Fruit fly (Drosophila melanogaster) whole organism, wandering third instar larva: ENCODE measurements around the gene CG9667.

Experiments used
- Abd-B ChIP-seq: fragments of >200 bp; optimal IDR thresholded peaks from 2 replicates; lab custom pipeline; 2017; ENCODE audit warnings: missing biosample characterization, missing genetic modification characterization
- CG32264 ChIP-seq: fragments of 200-800 bp; sonication (Bioruptor generic); optimal IDR thresholded peaks from 2 replicates; lab custom pipeline; 2016; ENCODE audit warnings: missing biosample characterization, missing genetic modification characterization
- CG9705 ChIP-seq: fragments of 200-800 bp; sonication (Bioruptor generic); optimal IDR thresholded peaks from 2 replicates; lab custom pipeline; 2018; ENCODE audit warnings: missing biosample characterization, mild to moderate bottlenecking, missing genetic modification characterization
- CrebA ChIP-seq: fragments of 200-800 bp; sonication (Bioruptor generic); optimal IDR thresholded peaks from 2 replicates; lab custom pipeline; 2016; ENCODE audit warnings: missing biosample characterization, mild to moderate bottlenecking, missing genetic modification characterization, borderline replicate concordance
- Dfd ChIP-seq: fragments of >200 bp; optimal IDR thresholded peaks from 2 replicates; lab custom pipeline; 2017; ENCODE audit warnings: missing biosample characterization, missing genetic modification characterization
- Dif ChIP-seq: fragments of 200-275, 200-300 bp; sonication (Bioruptor generic); optimal IDR thresholded peaks from 2 replicates; lab custom pipeline; 2018; ENCODE audit warnings: missing biosample characterization, missing genetic modification characterization; ENCODE audit not compliant: partially characterized antibody
- GATAd ChIP-seq: sonication (Bioruptor generic); optimal IDR thresholded peaks from 2 replicates; lab custom pipeline; 2016; ENCODE audit warnings: missing biosample characterization, missing genetic modification characterization
- HLH106 ChIP-seq: fragments of 200-800 bp; optimal IDR thresholded peaks from 3 replicates; lab custom pipeline; 2019; ENCODE audit warnings: missing biosample characterization, mild to moderate bottlenecking, missing genetic modification characterization, moderate library complexity
- Hnf4 ChIP-seq: fragments of 200-800 bp; sonication (Bioruptor generic); optimal IDR thresholded peaks from 2 replicates; lab custom pipeline; 2016; ENCODE audit warnings: missing biosample characterization, mild to moderate bottlenecking, missing genetic modification characterization
- Hr78 ChIP-seq: fragments of >200 bp; optimal IDR thresholded peaks from 2 replicates; lab custom pipeline; 2017; ENCODE audit warnings: missing biosample characterization, missing genetic modification characterization
- Hr83 ChIP-seq: fragments of 200-300 bp; sonication (Bioruptor generic); optimal IDR thresholded peaks from 2 replicates; lab custom pipeline; 2016; ENCODE audit warnings: missing biosample characterization, mild to moderate bottlenecking, missing genetic modification characterization, moderate library complexity; ENCODE audit not compliant: poor library complexity, severe bottlenecking
- Jra ChIP-seq: sonication (Bioruptor generic); optimal IDR thresholded peaks from 2 replicates; lab custom pipeline; 2016; ENCODE audit warnings: missing biosample characterization, missing genetic modification characterization
- Mio ChIP-seq: sonication (Bioruptor generic); optimal IDR thresholded peaks from 2 replicates; lab custom pipeline; 2016; ENCODE audit warnings: missing biosample characterization, missing genetic modification characterization
- Myc ChIP-seq: fragments of >200 bp; optimal IDR thresholded peaks from 2 replicates; lab custom pipeline; 2017
- N ChIP-seq: fragments of >200 bp; optimal IDR thresholded peaks from 2 replicates; lab custom pipeline; 2018; ENCODE audit warnings: missing biosample characterization, missing external identifiers, missing genetic modification characterization
- OdsH ChIP-seq: fragments of 200-800 bp; sonication (Bioruptor generic); optimal IDR thresholded peaks from 2 replicates; lab custom pipeline; 2016; ENCODE audit warnings: missing biosample characterization, mild to moderate bottlenecking, missing genetic modification characterization
- Rel ChIP-seq, 2 experiments: fragments of 200-800 bp; sonication (Bioruptor generic) in 1 of 2; optimal IDR thresholded peaks; 2 replicates in 1 of 2; 3 replicates in 1 of 2; lab custom pipeline; 2016 to 2019; ENCODE audit warnings: mild to moderate bottlenecking in 2 of 2, missing biosample characterization in 2 of 2, missing genetic modification characterization in 2 of 2, moderate library complexity in 1 of 2
- Sp1 ChIP-seq: fragments of 200-800 bp; sonication (Bioruptor generic); optimal IDR thresholded peaks from 3 replicates; lab custom pipeline; 2019; ENCODE audit warnings: missing biosample characterization, mild to moderate bottlenecking, missing genetic modification characterization, moderate library complexity
- Vsx2 ChIP-seq: fragments of 200-300, 225-300 bp; sonication (Bioruptor generic); optimal IDR thresholded peaks from 2 replicates; lab custom pipeline; 2018; ENCODE audit warnings: missing biosample characterization, missing genetic modification characterization; ENCODE audit not compliant: partially characterized antibody
- br ChIP-seq: fragments of 200-800 bp; sonication (Bioruptor generic); optimal IDR thresholded peaks from 2 replicates; lab custom pipeline; 2016; ENCODE audit warnings: missing biosample characterization, missing genetic modification characterization
- brk ChIP-seq: fragments of 200-800 bp; sonication (Bioruptor generic); optimal IDR thresholded peaks from 2 replicates; lab custom pipeline; 2016; ENCODE audit warnings: missing biosample characterization, mild to moderate bottlenecking, missing genetic modification characterization
- dl ChIP-seq, 2 experiments: fragments of 175-275, 200-275 bp in 1 of 2; fragments of 200-275 bp in 1 of 2; sonication (Bioruptor generic); optimal IDR thresholded peaks; lab custom pipeline; 2018; ENCODE audit warnings: mild to moderate bottlenecking in 2 of 2, missing biosample characterization in 2 of 2, missing genetic modification characterization in 2 of 2, moderate library complexity in 2 of 2; ENCODE audit not compliant: partially characterized antibody in 2 of 2, insufficient read depth in 1 of 2
- dmrt93B ChIP-seq: fragments of 200-800 bp; sonication (Bioruptor generic); optimal IDR thresholded peaks from 2 replicates; lab custom pipeline; 2018; ENCODE audit warnings: missing biosample characterization, mild to moderate bottlenecking, missing genetic modification characterization
- dsf ChIP-seq: sonication (Bioruptor generic); optimal IDR thresholded peaks from 2 replicates; lab custom pipeline; 2016; ENCODE audit warnings: missing biosample characterization, missing genetic modification characterization, borderline replicate concordance
- ey ChIP-seq: fragments of 200-800 bp; sonication (Bioruptor generic); optimal IDR thresholded peaks from 2 replicates; lab custom pipeline; 2016; ENCODE audit warnings: missing biosample characterization, missing genetic modification characterization
- foxo ChIP-seq, 2 experiments: fragments of 200-800 bp; sonication (Bioruptor generic); optimal IDR thresholded peaks; 2 replicates in 1 of 2; 3 replicates in 1 of 2; lab custom pipeline; 2016 to 2017; ENCODE audit warnings: missing biosample characterization in 2 of 2, missing genetic modification characterization in 2 of 2
- fru ChIP-seq: fragments of 200-800 bp; sonication (Bioruptor generic); optimal IDR thresholded peaks from 3 replicates; lab custom pipeline; 2016; ENCODE audit warnings: missing biosample characterization, mild to moderate bottlenecking, missing genetic modification characterization
- h ChIP-seq: fragments of 200-800 bp; sonication (Bioruptor generic); optimal IDR thresholded peaks from 3 replicates; lab custom pipeline; 2016; ENCODE audit warnings: missing biosample characterization, mild to moderate bottlenecking, missing genetic modification characterization
- jim ChIP-seq: fragments of 175-275, 200-325 bp; sonication (Bioruptor generic); optimal IDR thresholded peaks from 2 replicates; lab custom pipeline; 2016; ENCODE audit warnings: missing biosample characterization, mild to moderate bottlenecking, missing genetic modification characterization
- lola ChIP-seq: fragments of >200 bp; optimal IDR thresholded peaks from 2 replicates; lab custom pipeline; 2017; ENCODE audit warnings: missing biosample characterization, missing genetic modification characterization
- pan ChIP-seq: fragments of >200 bp; optimal IDR thresholded peaks from 2 replicates; lab custom pipeline; 2017
- psq ChIP-seq: fragments of 200-800 bp; sonication (Bioruptor generic); optimal IDR thresholded peaks from 3 replicates; lab custom pipeline; 2017; ENCODE audit warnings: missing biosample characterization, mild to moderate bottlenecking, missing genetic modification characterization, moderate library complexity
- rgr ChIP-seq: fragments of 200-800 bp; sonication (Bioruptor generic); optimal IDR thresholded peaks from 3 replicates; lab custom pipeline; 2016; ENCODE audit warnings: missing biosample characterization, mild to moderate bottlenecking, missing genetic modification characterization
- sage ChIP-seq: fragments of 200-800 bp; sonication (Bioruptor generic); optimal IDR thresholded peaks from 2 replicates; lab custom pipeline; 2016; ENCODE audit warnings: missing biosample characterization, mild to moderate bottlenecking, missing genetic modification characterization
- sv ChIP-seq: fragments of 200-800 bp; sonication (Bioruptor generic); optimal IDR thresholded peaks from 3 replicates; lab custom pipeline; 2016; ENCODE audit warnings: missing biosample characterization, missing genetic modification characterization
- tai ChIP-seq: sonication (Bioruptor generic); optimal IDR thresholded peaks from 2 replicates; lab custom pipeline; 2016; ENCODE audit warnings: missing biosample characterization, missing genetic modification characterization
- usp ChIP-seq: fragments of >200 bp; optimal IDR thresholded peaks from 2 replicates; lab custom pipeline; 2017; ENCODE audit warnings: missing biosample characterization, missing genetic modification characterization
- woc ChIP-seq: sonication (Bioruptor generic); optimal IDR thresholded peaks from 2 replicates; lab custom pipeline; 2016; ENCODE audit warnings: missing biosample characterization, mild to moderate bottlenecking, missing genetic modification characterization

Gene CG9667

dm6 chr3R:8115205-8115604 lies 11.0 kb downstream of the CG9667 start:
- no peak for TF ChIP-seq N (GFP tag; lab: Kevin White, UChicago)
- peak; percentile 16 for TF ChIP-seq OdsH (GFP tag; lab: Kevin White, UChicago)
- peak; percentile 18 for TF ChIP-seq br (GFP tag; lab: Kevin White, UChicago)

dm6 chr3R:8113833-8114673 lies 12.1 kb downstream of the CG9667 start:
- TF ChIP-seq usp (GFP tag; lab: Kevin White, UChicago): no peak
- TF ChIP-seq foxo (GFP tag; optimal IDR thresholded peaks at IDR 0.05; lab: Kevin White, UChicago): peak; percentile 70 to 94
- no peak for TF ChIP-seq pan (lab: Kevin White, UChicago)
- TF ChIP-seq Hnf4 (GFP tag; lab: Kevin White, UChicago): peak; percentile 92
- no peak for TF ChIP-seq Vsx2
- peak; percentile 94 for TF ChIP-seq OdsH (GFP tag; lab: Kevin White, UChicago)
- TF ChIP-seq Myc: no peak
- no peak for TF ChIP-seq Dfd (GFP tag; lab: Kevin White, UChicago)
- peak; percentile 92 for TF ChIP-seq sage (GFP tag; lab: Kevin White, UChicago)
- TF ChIP-seq sv (GFP tag; lab: Kevin White, UChicago): peak; percentile 25
- peak; percentile 94 for TF ChIP-seq Jra (GFP tag; lab: Kevin White, UChicago)
- TF ChIP-seq lola (GFP tag; lab: Kevin White, UChicago): no peak
- TF ChIP-seq ey: peak; percentile 94
- TF ChIP-seq brk (GFP tag; lab: Kevin White, UChicago): peak; percentile 92
- TF ChIP-seq woc: peak; percentile 86
- TF ChIP-seq CG32264 (GFP tag; lab: Kevin White, UChicago): peak; percentile 82
- peak; percentile 84 for TF ChIP-seq HLH106 (tag; lab: Kevin White, UChicago)
- peak; percentile 47 for TF ChIP-seq CG9705 (GFP tag; lab: Kevin White, UChicago)
- TF ChIP-seq CrebA (GFP tag; lab: Kevin White, UChicago): no peak
- no peak for TF ChIP-seq Abd-B (GFP tag; lab: Kevin White, UChicago)
- TF ChIP-seq dl (GFP tag; optimal IDR thresholded peaks at IDR 0.05; lab: Kevin White, UChicago; ENCODE audit: insufficient read depth in 1 of 2, partially characterized antibody in 2 of 2): peak in 1 of 2 experiments; percentile 41
- TF ChIP-seq N (GFP tag; lab: Kevin White, UChicago): no peak
- TF ChIP-seq Hr83 (GFP tag; lab: Kevin White, UChicago): peak; percentile 87
- peak; percentile 77 for TF ChIP-seq dmrt93B (GFP tag; lab: Kevin White, UChicago)
- peak; percentile 96 for TF ChIP-seq h (GFP tag; lab: Kevin White, UChicago)
- TF ChIP-seq br (GFP tag; lab: Kevin White, UChicago): peak; percentile 96
- TF ChIP-seq tai (GFP tag; lab: Kevin White, UChicago): peak; percentile 82
- TF ChIP-seq psq: peak; percentile 92
- no peak for TF ChIP-seq Hr78 (GFP tag; lab: Kevin White, UChicago)
- peak; percentile 92 for TF ChIP-seq rgr (GFP tag; lab: Kevin White, UChicago)
- peak; percentile 81 for TF ChIP-seq Rel (GFP tag; optimal IDR thresholded peaks at IDR 0.05; lab: Kevin White, UChicago)
- TF ChIP-seq Rel (tag; optimal IDR thresholded peaks at IDR 0.05; lab: Kevin White, UChicago): peak; percentile 80
- TF ChIP-seq Sp1: peak; percentile 86
- peak; percentile 36 for TF ChIP-seq dsf
- no peak for TF ChIP-seq jim (GFP tag; lab: Kevin White, UChicago)
- peak; percentile 3 for TF ChIP-seq Mio (GFP tag; lab: Kevin White, UChicago)
- peak; percentile 55 for TF ChIP-seq Dif
- TF ChIP-seq fru (GFP tag; lab: Kevin White, UChicago): peak; percentile 96
- peak; percentile 66 for TF ChIP-seq GATAd (GFP tag; lab: Kevin White, UChicago)
